Worm (Caenorhabditis elegans) whole organism, young adult: ENCODE data around the gene F37C4.6.

Source experiments
- F57C9.4 ChIP-seq: sonication (generic microtip); optimal IDR thresholded peaks from 2 replicates; lab custom pipeline; 2017; ENCODE audit warnings: mild to moderate bottlenecking, missing genetic modification characterization, missing compliant biosample characterization
- K12H6.12 ChIP-seq: fragments of 200-800 bp; sonication (Bioruptor generic); optimal IDR thresholded peaks from 2 replicates; lab custom pipeline; 2018; ENCODE audit warnings: mild to moderate bottlenecking, missing genetic modification characterization, missing compliant biosample characterization
- Y95B8A.8 ChIP-seq: fragments of 200-800 bp; sonication (Bioruptor generic); IDR thresholded peaks from 2 replicates; pipeline ENCODE4 v1.3.6; 2022; ENCODE audit warnings: missing genetic modification reagents, missing genetic modification characterization, missing compliant biosample characterization
- ama-1 ChIP-seq, 3 experiments: fragments of 150-350 bp in 1 of 3; sonication (generic microtip) in 2 of 3; optimal IDR thresholded peaks; 2 replicates each; lab custom pipeline; 2014 to 2018; ENCODE audit warnings: missing biosample characterization in 2 of 3, missing genetic modification characterization in 2 of 3, missing genetic modification reagents in 2 of 3
- attf-5 ChIP-seq: fragments of 200-800 bp; sonication (Bioruptor generic); optimal IDR thresholded peaks from 2 replicates; lab custom pipeline; 2018; ENCODE audit warnings: mild to moderate bottlenecking, missing genetic modification characterization, missing compliant biosample characterization
- cebp-2 ChIP-seq: fragments of 200-800 bp; sonication (Bioruptor generic); IDR thresholded peaks from 2 replicates; pipeline ENCODE4 v1.3.6; 2022; ENCODE audit warnings: missing genetic modification characterization, missing compliant biosample characterization
- ets-4 ChIP-seq: fragments of 200-800 bp; sonication (Bioruptor generic); optimal IDR thresholded peaks from 2 replicates; lab custom pipeline; 2018; ENCODE audit warnings: mild to moderate bottlenecking, missing genetic modification characterization, missing compliant biosample characterization
- him-1 ChIP-seq: sonication (generic microtip); optimal IDR thresholded peaks from 2 replicates; lab custom pipeline; 2016; ENCODE audit warnings: missing genotype, missing genetic modification reagents, missing genetic modification characterization, missing compliant biosample characterization
- hsf-1 ChIP-seq: fragments of 200-800 bp; sonication (Bioruptor generic); IDR thresholded peaks from 2 replicates; pipeline ENCODE4 v1.3.6; 2022; ENCODE audit warnings: missing genetic modification reagents, missing genetic modification characterization, missing compliant biosample characterization
- lsy-27 ChIP-seq: sonication (generic microtip); optimal IDR thresholded peaks from 2 replicates; lab custom pipeline; 2017; ENCODE audit warnings: missing genetic modification characterization, mild to moderate bottlenecking, missing compliant biosample characterization, antibody characterized with exemption, missing genotype, borderline replicate concordance; ENCODE audit not compliant: insufficient read depth
- nfyb-1 ChIP-seq: fragments of 200-800 bp; sonication (Bioruptor generic); IDR thresholded peaks from 2 replicates; pipeline ENCODE4 v1.3.6; 2022; ENCODE audit warnings: missing genetic modification reagents, missing genetic modification characterization, missing compliant biosample characterization
- nhr-90 ChIP-seq: sonication (generic microtip); optimal IDR thresholded peaks from 2 replicates; lab custom pipeline; 2016; ENCODE audit warnings: missing genotype, mild to moderate bottlenecking, missing genetic modification characterization, missing compliant biosample characterization
- unc-62 ChIP-seq: fragments of 150-350 bp; optimal IDR thresholded peaks from 2 replicates; lab custom pipeline; 2014; ENCODE audit warnings: missing biosample characterization, missing genetic modification reagents, missing genetic modification characterization
- zim-3 ChIP-seq: sonication (generic microtip); optimal IDR thresholded peaks from 2 replicates; lab custom pipeline; 2017; ENCODE audit warnings: mild to moderate bottlenecking, missing genetic modification characterization, moderate library complexity, missing compliant biosample characterization

DNA sequence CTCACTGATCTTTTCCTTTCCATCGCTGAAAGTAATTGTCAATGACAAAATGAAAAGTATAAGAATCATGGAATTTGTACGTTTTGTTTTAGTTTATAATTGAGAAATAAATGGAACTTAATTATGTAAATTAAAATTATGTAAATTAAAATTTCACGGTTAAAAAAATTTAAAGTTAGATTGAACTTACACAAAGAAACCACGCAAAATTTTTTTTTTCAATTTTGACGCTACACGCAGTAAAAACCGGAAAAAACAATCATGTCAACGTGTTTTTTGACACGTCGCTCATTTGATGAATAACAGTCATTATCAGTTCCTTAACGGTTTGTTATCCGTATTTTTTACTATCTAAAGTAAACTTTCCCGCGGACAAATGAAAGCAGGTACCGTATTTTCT is 3.0 kb upstream of the F37C4.6 start, which contains the start of the genes F37C4.8 and oac-23:
- TF ChIP-seq ama-1 (optimal IDR thresholded peaks at IDR 0.05; lab: Kevin White, UChicago), result no peak
- TF ChIP-seq ama-1 (GFP tag; optimal IDR thresholded peaks at IDR 0.05; lab: Kevin White, UChicago), result no peak
- no peak for TF ChIP-seq hsf-1 (GFP tag; lab: Robert Waterston, UW)
- no peak for TF ChIP-seq ets-4 (GFP tag; lab: Kevin White, UChicago)
- TF ChIP-seq K12H6.12 (tag; lab: Kevin White, UChicago), result no peak
- TF ChIP-seq F57C9.4 (tag; lab: Kevin White, UChicago), result no peak
- TF ChIP-seq nfyb-1 (GFP tag; lab: Robert Waterston, UW), result no peak
- TF ChIP-seq zim-3 (tag; lab: Kevin White, UChicago), result no peak
- TF ChIP-seq attf-5 (GFP tag; lab: Kevin White, UChicago), result no peak
- TF ChIP-seq him-1 (tag; lab: Kevin White, UChicago), result no peak
- TF ChIP-seq nhr-90 (tag; lab: Kevin White, UChicago), result no peak
- TF ChIP-seq cebp-2 (GFP tag; lab: Robert Waterston, UW), result no peak
- TF ChIP-seq unc-62 (GFP tag; lab: Kevin White, UChicago), result no peak
- TF ChIP-seq lsy-27 (tag; lab: Kevin White, UChicago), result no peak
- no peak for TF ChIP-seq Y95B8A.8
